Worm (Caenorhabditis elegans): ENCODE results near the gene B0432.9.

DNA sequence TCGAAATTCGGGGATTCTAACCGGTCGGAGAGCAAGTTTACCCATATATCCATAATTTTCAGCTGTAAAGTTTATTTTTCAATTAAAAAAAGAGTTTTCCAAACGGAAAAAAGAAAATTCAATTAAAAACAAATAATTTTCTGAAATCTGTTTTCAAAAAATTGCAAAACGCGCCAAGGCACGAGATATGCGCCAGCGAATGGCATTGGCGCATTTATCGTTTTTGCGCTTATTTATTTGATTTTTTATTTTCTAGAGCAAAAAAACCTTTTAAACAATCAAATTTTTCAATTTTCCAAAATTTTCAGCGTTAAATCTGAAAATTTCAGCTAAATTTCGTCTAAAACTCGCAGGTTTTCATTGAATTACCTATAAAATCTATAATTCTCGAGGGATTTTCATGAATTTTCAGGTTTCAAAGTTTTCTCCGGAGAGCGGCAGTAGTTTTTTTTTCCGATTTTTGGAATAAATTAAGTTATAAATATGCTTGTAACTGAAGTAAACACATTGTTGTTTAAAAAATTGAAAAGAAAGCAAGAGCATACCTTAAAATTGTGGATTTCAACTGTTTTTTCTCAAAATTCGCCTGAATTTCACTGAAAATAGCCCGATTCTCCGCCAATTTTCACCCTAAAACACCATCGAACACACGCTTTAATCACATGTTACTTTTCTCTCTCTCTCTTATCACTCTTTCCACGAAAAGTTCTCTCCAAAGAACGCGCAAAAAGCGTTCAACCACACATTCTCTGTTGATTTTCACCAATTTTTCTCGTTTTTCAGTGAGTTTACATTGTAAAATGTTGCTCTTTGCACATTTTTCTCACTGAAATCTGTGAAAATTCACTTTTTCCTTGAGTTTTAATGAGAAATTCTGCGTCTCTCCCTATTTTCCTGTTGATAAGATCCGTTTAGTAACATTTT, 2.4 kb upstream of the B0432.9 start, which contains the start of gene B0432.10:
- TF ChIP-seq W03F9.2 (tag; optimal IDR thresholded peaks at IDR 0.05) (peak; percentile 84), dao-5 (tag; optimal IDR thresholded peaks at IDR 0.05) (no peak), him-1 (tag; optimal IDR thresholded peaks at IDR 0.05) (no peak)

Data from whole organism, L4/young adult.